Worm (Caenorhabditis elegans) whole organism, midembryonic: ENCODE measurements around the gene F10D7.3.

Experiments used
- klf-2 ChIP-seq: fragments of 200-800 bp; sonication (Bioruptor generic); conservative IDR thresholded peaks from 2 replicates; pipeline ENCODE4 v1.3.6; 2022; ENCODE audit warnings: missing genetic modification reagents, missing genetic modification characterization, missing compliant biosample characterization
- tab-1 ChIP-seq: fragments of 200-800 bp; sonication (Bioruptor generic); IDR thresholded peaks from 2 replicates; pipeline ENCODE4 v1.3.6; 2022; ENCODE audit warnings: missing genetic modification characterization, missing compliant biosample characterization
- ztf-23 ChIP-seq: fragments of 200-800 bp; sonication (Bioruptor generic); IDR thresholded peaks from 2 replicates; pipeline ENCODE4 v1.3.6; 2022; ENCODE audit warnings: missing genetic modification reagents, missing genetic modification characterization, missing compliant biosample characterization
- ztf-29 ChIP-seq: fragments of 200-800 bp; sonication (Bioruptor generic); IDR thresholded peaks from 2 replicates; pipeline ENCODE4 v1.3.6; 2022; ENCODE audit warnings: missing genetic modification reagents, missing genetic modification characterization, missing compliant biosample characterization

DNA sequence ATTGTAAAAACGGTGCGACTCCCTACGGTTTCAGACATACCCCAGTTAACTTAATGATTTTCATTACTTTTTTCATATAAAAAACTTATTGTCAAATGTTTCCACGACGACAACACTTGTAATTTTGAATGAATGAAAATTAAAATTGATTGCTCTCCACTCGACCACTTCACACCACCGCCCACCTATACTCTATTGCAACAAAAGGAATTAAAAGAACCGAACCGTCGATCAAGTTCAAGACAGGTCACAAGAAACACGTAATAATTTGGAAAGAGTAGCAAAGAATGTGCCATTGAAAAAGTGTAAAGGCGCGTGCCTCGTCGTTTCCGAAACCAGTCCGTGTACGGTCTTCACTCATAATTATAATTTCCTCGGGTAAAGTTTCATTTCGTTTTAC lies 11.9 kb downstream of the F10D7.3 start, which contains the start of gene F10D7.11:
- TF ChIP-seq tab-1: no peak
- TF ChIP-seq klf-2: no peak
- TF ChIP-seq ztf-29: no peak
- no peak for TF ChIP-seq ztf-23
